Fruit fly (Drosophila melanogaster): ENCODE results near the gene Alms1b.

Gene Alms1b

DNA sequence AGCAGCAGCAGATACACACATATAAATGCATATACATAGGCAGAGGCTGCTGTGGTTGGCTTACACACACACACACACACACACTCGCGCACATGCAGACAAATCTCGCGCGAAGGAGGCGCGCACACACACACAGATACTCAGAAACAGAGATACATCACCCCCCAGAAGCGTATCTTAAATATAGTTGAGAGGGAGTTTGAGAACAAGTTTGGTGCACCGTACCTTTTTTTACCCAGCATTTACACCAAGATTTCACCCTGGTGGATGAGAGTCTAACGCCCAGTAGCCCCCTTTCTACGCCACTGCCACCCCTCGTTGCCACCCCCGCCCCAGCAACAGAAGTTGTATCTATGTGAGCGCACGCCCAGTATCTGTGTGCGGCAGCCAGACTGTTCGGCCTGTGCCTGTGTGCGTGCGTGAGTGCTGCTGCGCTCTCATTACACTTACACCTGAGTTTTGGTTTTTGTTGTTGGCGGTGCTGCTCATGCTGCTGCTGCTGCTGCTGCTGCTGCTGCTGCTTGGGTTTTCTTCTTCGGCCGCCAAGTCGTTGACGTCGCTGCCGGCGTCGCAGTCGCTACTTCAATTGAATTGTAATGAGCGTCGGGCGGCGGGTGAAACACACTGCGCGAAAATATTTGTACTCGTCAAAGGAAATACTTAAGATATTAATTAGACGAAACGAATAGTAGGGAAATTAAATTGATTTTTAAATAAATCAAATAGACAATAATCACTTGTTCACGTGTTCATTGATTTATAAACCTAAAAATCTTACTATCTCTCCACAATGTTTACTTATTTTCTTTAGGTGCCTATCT, 40.6 kb downstream of the Alms1b start (continued):
- TF ChIP-seq CG6254 (GFP tag; optimal IDR thresholded peaks at IDR 0.05) (peak; percentile 56), Xrp1 (GFP tag; IDR thresholded peaks at IDR 0.05) (peak; percentile 92), CG14014 (GFP tag; IDR thresholded peaks at IDR 0.05) (peak; percentile 87), trh (GFP tag; optimal IDR thresholded peaks at IDR 0.05) (peak; percentile 39), Oaz (GFP tag; IDR thresholded peaks at IDR 0.05) (peak; percentile 69), CG32767 (GFP tag; IDR thresholded peaks at IDR 0.05) (peak; percentile 92), al (GFP tag; IDR thresholded peaks at IDR 0.05) (peak; percentile 68), D19A (tag; optimal IDR thresholded peaks at IDR 0.05) (peak; percentile 56), CG12219 (GFP tag; optimal IDR thresholded peaks at IDR 0.05) (peak; percentile 83), ci (GFP tag; IDR thresholded peaks at IDR 0.05) (peak; percentile 96), CG17359 (tag; optimal IDR thresholded peaks at IDR 0.05) (peak; percentile 81), gsb-n (tag; optimal IDR thresholded peaks at IDR 0.05) (peak; percentile 62), mam (GFP tag; optimal IDR thresholded peaks at IDR 0.05) (peak; percentile 52), fu2 (GFP tag; optimal IDR thresholded peaks at IDR 0.05) (peak; percentile 23), zfh1 (GFP tag; IDR thresholded peaks at IDR 0.05) (peak; percentile 97), CG9817 (tag; optimal IDR thresholded peaks at IDR 0.05) (peak; percentile 69), CG15696 (tag; optimal IDR thresholded peaks at IDR 0.05) (peak; percentile 76), exex (tag; optimal IDR thresholded peaks at IDR 0.05) (no peak), CG4707 (GFP tag; optimal IDR thresholded peaks at IDR 0.05) (peak; percentile 49), CG4854 (GFP tag; optimal IDR thresholded peaks at IDR 0.05) (no peak), CG6854 (GFP tag; optimal IDR thresholded peaks at IDR 0.05) (peak; percentile 48), seq (GFP tag; IDR thresholded peaks at IDR 0.05) (peak; percentile 94), CG8944 (GFP tag; optimal IDR thresholded peaks at IDR 0.05) (peak; percentile 76), stc (GFP tag; IDR thresholded peaks at IDR 0.05) (peak; percentile 73), CG7745 (tag; optimal IDR thresholded peaks at IDR 0.05) (no peak), row (GFP tag; IDR thresholded peaks at IDR 0.05) (peak; percentile 91), CG34376 (GFP tag; optimal IDR thresholded peaks at IDR 0.05) (no peak), Bteb2 (GFP tag; optimal IDR thresholded peaks at IDR 0.05) (peak; percentile 24), Tbp (GFP tag; optimal IDR thresholded peaks at IDR 0.05) (no peak), PHDP (tag; optimal IDR thresholded peaks at IDR 0.05) (peak; percentile 70), CG8290 (GFP tag; optimal IDR thresholded peaks at IDR 0.05) (peak; percentile 14), CG8290 (tag; optimal IDR thresholded peaks at IDR 0.05) (peak in 1 of 2 experiments; percentile 96), odd (GFP tag; optimal IDR thresholded peaks at IDR 0.05) (peak; percentile 33), slou (GFP tag; optimal IDR thresholded peaks at IDR 0.05) (peak; percentile 30), CG3726 (GFP tag; IDR thresholded peaks at IDR 0.05) (peak; percentile 93), CG6813 (GFP tag; optimal IDR thresholded peaks at IDR 0.05) (peak; percentile 70), nerfin-2 (GFP tag; IDR thresholded peaks at IDR 0.05; ENCODE audit: partially characterized antibody) (no peak), bbx (GFP tag; IDR thresholded peaks at IDR 0.05; ENCODE audit: partially characterized antibody) (no peak), tgo (GFP tag; IDR thresholded peaks at IDR 0.05) (peak; percentile 91), CG5180 (GFP tag; optimal IDR thresholded peaks at IDR 0.05) (peak; percentile 55), Ptx1 (GFP tag; IDR thresholded peaks at IDR 0.05) (peak; percentile 94), knrl (GFP tag; IDR thresholded peaks at IDR 0.05; ENCODE audit: partially characterized antibody) (no peak), Hr51 (GFP tag; optimal IDR thresholded peaks at IDR 0.05) (peak in 1 of 2 experiments; percentile 64), gcm2 (GFP tag; optimal IDR thresholded peaks at IDR 0.05) (no peak), CG8478 (optimal IDR thresholded peaks at IDR 0.05) (peak; percentile 67), CG18262 (tag; optimal IDR thresholded peaks at IDR 0.05) (peak; percentile 82), CG10147 (GFP tag; optimal IDR thresholded peaks at IDR 0.05) (peak; percentile 51), gt (GFP tag; IDR thresholded peaks at IDR 0.05) (peak; percentile 78), CG15269 (tag; optimal IDR thresholded peaks at IDR 0.05) (peak; percentile 75), B-H2 (GFP tag; optimal IDR thresholded peaks at IDR 0.05) (no peak)
